In the genomic region with DNA sequence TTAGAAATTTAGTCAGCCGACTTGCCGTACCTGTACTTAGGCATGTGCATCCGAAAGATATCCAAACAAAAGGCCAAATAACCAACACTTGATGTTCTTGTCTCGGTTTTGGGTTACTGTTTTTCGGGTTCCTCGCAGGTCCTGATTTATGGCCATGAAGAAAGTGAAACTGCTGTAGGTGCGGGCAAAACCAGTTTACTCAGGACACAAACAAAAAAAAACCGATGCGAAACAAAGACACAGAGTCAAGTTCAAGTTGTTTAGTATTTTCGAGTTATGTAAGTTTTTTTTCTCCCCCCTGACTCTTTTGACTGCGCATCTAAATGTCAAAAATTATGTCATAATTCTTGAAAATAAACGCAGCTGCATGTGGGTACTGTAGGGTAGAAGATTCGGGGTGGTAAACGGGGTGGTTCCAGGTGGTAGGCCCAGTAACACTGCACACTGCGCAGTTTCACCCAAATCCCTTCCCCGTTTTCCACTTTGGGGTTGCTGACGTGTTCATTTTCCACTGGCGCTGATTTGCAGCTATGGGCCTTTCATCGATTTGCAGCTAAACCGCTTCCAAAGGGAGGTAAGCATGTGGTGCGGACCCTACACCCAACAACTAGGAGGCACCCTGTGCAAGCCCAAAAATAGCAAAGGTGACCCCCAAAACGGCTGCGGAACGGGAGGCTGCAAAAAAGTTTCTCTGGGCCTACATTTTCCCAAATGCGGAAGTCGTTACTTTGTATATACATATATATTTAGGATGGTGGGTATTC, we compare ENCODE assay signal across 1 fruit fly cellular context.
TF ChIP-seq lines count a peak whose summit lies in the region.

No protein-coding gene starts in this region.

TF ChIP-seq in whole organism, embryonic, 481 proteins besides CTCF, POLR2A, EP300 and RAD21 (continued from another document):
- peak in 1 of 2 experiments; percentile 74 for TF ChIP-seq Pdp1 (GFP tag; optimal IDR thresholded peaks at IDR 0.05; lab: Kevin White, UChicago)
- peak; percentile 88 for TF ChIP-seq Nf-YC (tag; optimal IDR thresholded peaks at IDR 0.05; lab: Kevin White, UChicago)
- TF ChIP-seq pros (GFP tag; optimal IDR thresholded peaks at IDR 0.05; lab: Kevin White, UChicago), result peak; percentile 48
- no peak for TF ChIP-seq schlank (tag; optimal IDR thresholded peaks at IDR 0.05; lab: Kevin White, UChicago)
- peak; percentile 6 for TF ChIP-seq Med (GFP tag; lab: Kevin White, UChicago)
- peak; percentile 61 for TF ChIP-seq abd-A (tag; optimal IDR thresholded peaks at IDR 0.05; lab: Kevin White, UChicago)
- peak; percentile 66 for TF ChIP-seq onecut (GFP tag; IDR thresholded peaks at IDR 0.05; lab: Robert Waterston, UW)
- no peak for TF ChIP-seq zfh2 (GFP tag; optimal IDR thresholded peaks at IDR 0.05; lab: Kevin White, UChicago)
TF ChIP-seq in whole organism, embryonic: peak in this region for 23.
